Worm (Caenorhabditis elegans) whole organism, late embryonic: ENCODE data around the gene nhr-178.

Experiments
- C08G9.2 ChIP-seq: sonication (generic microtip); optimal IDR thresholded peaks from 2 replicates; lab custom pipeline; 2016; ENCODE audit warnings: mild to moderate bottlenecking, missing genetic modification characterization, moderate library complexity, missing compliant biosample characterization
- F13H6.1 ChIP-seq: sonication (generic microtip); optimal IDR thresholded peaks from 2 replicates; lab custom pipeline; 2016; ENCODE audit warnings: missing genetic modification characterization, missing compliant biosample characterization
- T23F11.4 ChIP-seq: fragments of 200-800 bp; sonication (Bioruptor generic); optimal IDR thresholded peaks from 2 replicates; lab custom pipeline; 2018; ENCODE audit warnings: mild to moderate bottlenecking, missing genetic modification characterization, missing compliant biosample characterization
- Y22D7AL.16 ChIP-seq: sonication (generic microtip); optimal IDR thresholded peaks from 2 replicates; lab custom pipeline; 2016; ENCODE audit warnings: missing genetic modification characterization, missing compliant biosample characterization
- ahr-1 ChIP-seq: sonication (generic microtip); optimal IDR thresholded peaks from 2 replicates; lab custom pipeline; 2016; ENCODE audit warnings: missing genetic modification characterization, missing compliant biosample characterization
- ama-1 ChIP-seq: fragments of 150-350 bp; optimal IDR thresholded peaks from 2 replicates; lab custom pipeline; 2014
- ceh-14 ChIP-seq: sonication (generic microtip); optimal IDR thresholded peaks from 2 replicates; lab custom pipeline; 2016; ENCODE audit warnings: missing genotype, missing genetic modification characterization, missing compliant biosample characterization
- ceh-18 ChIP-seq: sonication (generic microtip); optimal IDR thresholded peaks from 2 replicates; lab custom pipeline; 2016; ENCODE audit warnings: missing genetic modification characterization, missing compliant biosample characterization
- ceh-2 ChIP-seq: sonication (generic microtip); optimal IDR thresholded peaks from 2 replicates; lab custom pipeline; 2016; ENCODE audit warnings: missing genotype, missing genetic modification characterization, missing compliant biosample characterization
- ceh-22 ChIP-seq: sonication (generic microtip); optimal IDR thresholded peaks from 2 replicates; lab custom pipeline; 2017; ENCODE audit warnings: missing biosample characterization, missing genetic modification characterization
- ceh-30 ChIP-seq: fragments of 150-350 bp; optimal IDR thresholded peaks from 2 replicates; lab custom pipeline; 2014; ENCODE audit warnings: missing biosample characterization, missing genetic modification characterization
- ceh-31 ChIP-seq: sonication (generic microtip); optimal IDR thresholded peaks from 2 replicates; lab custom pipeline; 2016; ENCODE audit warnings: missing genetic modification characterization, missing compliant biosample characterization
- ceh-34 ChIP-seq: sonication (generic microtip); optimal IDR thresholded peaks from 2 replicates; lab custom pipeline; 2016; ENCODE audit warnings: mild to moderate bottlenecking, missing genetic modification characterization, missing compliant biosample characterization
- ceh-45 ChIP-seq: fragments of 200-800 bp; sonication (Bioruptor generic); IDR thresholded peaks from 2 replicates; pipeline ENCODE4 v1.3.6; 2022; ENCODE audit warnings: missing genetic modification reagents, missing genetic modification characterization, missing compliant biosample characterization
- ceh-6 ChIP-seq: fragments of 200-800 bp; sonication (Bioruptor generic); optimal IDR thresholded peaks from 2 replicates; lab custom pipeline; 2018; ENCODE audit warnings: mild to moderate bottlenecking, missing genetic modification characterization, missing compliant biosample characterization
- dmd-4 ChIP-seq: sonication (generic microtip); optimal IDR thresholded peaks from 2 replicates; lab custom pipeline; 2016; ENCODE audit warnings: borderline replicate concordance, missing genetic modification characterization, missing compliant biosample characterization
- dve-1 ChIP-seq: sonication (generic microtip); optimal IDR thresholded peaks from 2 replicates; lab custom pipeline; 2017; ENCODE audit warnings: antibody characterized with exemption, mild to moderate bottlenecking, missing genetic modification characterization, missing compliant biosample characterization
- elt-2 ChIP-seq: sonication (generic microtip); optimal IDR thresholded peaks from 2 replicates; lab custom pipeline; 2016; ENCODE audit warnings: missing genetic modification reagents, missing genetic modification characterization, missing compliant biosample characterization
- elt-4 ChIP-seq: sonication (generic microtip); optimal IDR thresholded peaks from 2 replicates; lab custom pipeline; 2016; ENCODE audit warnings: missing genetic modification characterization, missing compliant biosample characterization
- eyg-1 ChIP-seq: sonication (generic microtip); optimal IDR thresholded peaks from 2 replicates; lab custom pipeline; 2016; ENCODE audit warnings: missing genotype, missing genetic modification characterization, missing compliant biosample characterization
- fax-1 ChIP-seq: sonication (generic microtip); optimal IDR thresholded peaks from 2 replicates; lab custom pipeline; 2016; ENCODE audit warnings: missing genotype, missing genetic modification characterization, missing compliant biosample characterization
- fkh-10 ChIP-seq: fragments of 150-350 bp; optimal IDR thresholded peaks from 2 replicates; lab custom pipeline; 2014; ENCODE audit warnings: missing biosample characterization, missing genetic modification reagents, missing genetic modification characterization
- fkh-6 ChIP-seq: sonication (generic microtip); optimal IDR thresholded peaks from 2 replicates; lab custom pipeline; 2016; ENCODE audit warnings: missing genetic modification characterization, missing compliant biosample characterization
- hlh-13 ChIP-seq: fragments of 200-800 bp; sonication (Bioruptor generic); optimal IDR thresholded peaks from 2 replicates; lab custom pipeline; 2018; ENCODE audit warnings: mild to moderate bottlenecking, missing genetic modification characterization, missing compliant biosample characterization
- hlh-30 ChIP-seq: sonication (generic microtip); optimal IDR thresholded peaks from 2 replicates; lab custom pipeline; 2017; ENCODE audit warnings: antibody characterized with exemption, missing genetic modification characterization, missing compliant biosample characterization; ENCODE audit not compliant: insufficient read depth
- hlh-6 ChIP-seq: sonication (generic microtip); optimal IDR thresholded peaks from 2 replicates; lab custom pipeline; 2016; ENCODE audit warnings: missing genotype, missing genetic modification characterization, missing compliant biosample characterization
- lin-11 ChIP-seq: fragments of 200-800 bp; sonication (Bioruptor generic); optimal IDR thresholded peaks from 2 replicates; lab custom pipeline; 2018; ENCODE audit warnings: mild to moderate bottlenecking, missing genetic modification characterization, missing compliant biosample characterization
- mec-3 ChIP-seq: sonication (generic microtip); optimal IDR thresholded peaks from 2 replicates; lab custom pipeline; 2016; ENCODE audit warnings: borderline replicate concordance, missing genetic modification characterization, missing compliant biosample characterization
- nfya-1 ChIP-seq: sonication (generic microtip); optimal IDR thresholded peaks from 2 replicates; lab custom pipeline; 2017; ENCODE audit warnings: missing genetic modification characterization, mild to moderate bottlenecking, missing compliant biosample characterization, antibody characterized with exemption, moderate library complexity
- nhr-232 ChIP-seq: sonication (generic microtip); optimal IDR thresholded peaks from 2 replicates; lab custom pipeline; 2016; ENCODE audit warnings: missing genetic modification characterization, missing compliant biosample characterization
- npax-4 ChIP-seq: sonication (generic microtip); optimal IDR thresholded peaks from 2 replicates; lab custom pipeline; 2016; ENCODE audit warnings: missing genetic modification characterization, missing compliant biosample characterization
- odd-2 ChIP-seq: sonication (generic microtip); optimal IDR thresholded peaks from 2 replicates; lab custom pipeline; 2017; ENCODE audit warnings: antibody characterized with exemption, mild to moderate bottlenecking, missing genetic modification characterization, missing compliant biosample characterization
- pat-9 ChIP-seq: fragments of 200-800 bp; sonication (Bioruptor generic); optimal IDR thresholded peaks from 2 replicates; lab custom pipeline; 2018; ENCODE audit warnings: mild to moderate bottlenecking, missing genetic modification characterization, moderate library complexity, missing compliant biosample characterization
- pax-1 ChIP-seq: fragments of 150-350 bp; optimal IDR thresholded peaks from 2 replicates; lab custom pipeline; 2014; ENCODE audit warnings: missing biosample characterization, missing genetic modification characterization
- pqm-1 ChIP-seq: sonication (generic microtip); optimal IDR thresholded peaks from 2 replicates; lab custom pipeline; 2016; ENCODE audit warnings: missing genetic modification characterization, missing compliant biosample characterization
- ref-2 ChIP-seq: sonication (generic microtip); optimal IDR thresholded peaks from 2 replicates; lab custom pipeline; 2016; ENCODE audit warnings: missing genetic modification characterization, missing compliant biosample characterization
- rnt-1 ChIP-seq: sonication (generic microtip); optimal IDR thresholded peaks from 2 replicates; lab custom pipeline; 2016; ENCODE audit warnings: missing genetic modification characterization, missing compliant biosample characterization
- sdc-2 ChIP-seq: sonication (generic microtip); optimal IDR thresholded peaks from 2 replicates; lab custom pipeline; 2016; ENCODE audit warnings: missing genotype, missing genetic modification characterization, missing compliant biosample characterization
- sox-2 ChIP-seq: fragments of 200-800 bp; sonication (Bioruptor generic); IDR thresholded peaks from 2 replicates; pipeline ENCODE4 v1.3.6; 2022; ENCODE audit warnings: missing genetic modification reagents, missing genetic modification characterization, missing compliant biosample characterization
- tbx-7 ChIP-seq: sonication (generic microtip); optimal IDR thresholded peaks from 2 replicates; lab custom pipeline; 2016; ENCODE audit warnings: missing genotype, missing genetic modification characterization, missing compliant biosample characterization
- unc-86 ChIP-seq: sonication (generic microtip); optimal IDR thresholded peaks from 2 replicates; lab custom pipeline; 2016; ENCODE audit warnings: missing genetic modification characterization, missing compliant biosample characterization
- zip-5 ChIP-seq: sonication (generic microtip); optimal IDR thresholded peaks from 2 replicates; lab custom pipeline; 2016; ENCODE audit warnings: missing genetic modification characterization, missing compliant biosample characterization
- ztf-16 ChIP-seq: sonication (generic microtip); optimal IDR thresholded peaks from 2 replicates; lab custom pipeline; 2017; ENCODE audit warnings: missing genetic modification characterization, missing compliant biosample characterization

Gene nhr-178

ce11 chrV:1618760-1619159, 11.0 kb upstream of the nhr-178 start, which contains the start of gene nhr-179:
Gene nhr-179 (minus strand): TSS chrV:1618860.
- TF ChIP-seq sdc-2 (no peak), npax-4 (tag; lab: Kevin White, UChicago) (no peak), ceh-6 (GFP tag; lab: Kevin White, UChicago) (no peak), eyg-1 (tag; lab: Kevin White, UChicago) (no peak), C08G9.2 (tag; lab: Kevin White, UChicago) (no peak), F13H6.1 (tag; lab: Kevin White, UChicago) (no peak), ref-2 (tag; lab: Kevin White, UChicago) (no peak), fax-1 (tag; lab: Kevin White, UChicago) (no peak), T23F11.4 (GFP tag; lab: Kevin White, UChicago) (no peak), tbx-7 (tag; lab: Kevin White, UChicago) (no peak), hlh-30 (no peak), ceh-30 (tag; lab: Kevin White, UChicago) (no peak), pqm-1 (tag; lab: Kevin White, UChicago) (no peak), odd-2 (tag; lab: Kevin White, UChicago) (no peak), hlh-6 (no peak), rnt-1 (tag; lab: Kevin White, UChicago) (no peak)

ce11 chrV:1614726-1615125, 7.0 kb upstream of the nhr-178 start, which contains the start of gene srbc-41:
Gene srbc-41 (minus strand): TSS chrV:1614826.
- TF ChIP-seq ceh-6 (GFP tag; lab: Kevin White, UChicago) (no peak), elt-4 (tag; lab: Kevin White, UChicago) (no peak), fkh-10 (GFP tag; lab: Kevin White, UChicago) (no peak), ceh-22 (no peak)

- no peak for TF ChIP-seq Y22D7AL.16
- no peak for TF ChIP-seq lin-11
- TF ChIP-seq mec-3 (tag; lab: Kevin White, UChicago), result no peak
- no peak for TF ChIP-seq pqm-1 (tag; lab: Kevin White, UChicago)
- TF ChIP-seq ceh-18 (tag; lab: Kevin White, UChicago), result no peak
- TF ChIP-seq nhr-232, result no peak
- no peak for TF ChIP-seq nfya-1 (tag; lab: Kevin White, UChicago)
- TF ChIP-seq ceh-31, result no peak
- no peak for TF ChIP-seq pat-9 (tag; lab: Kevin White, UChicago)
- no peak for TF ChIP-seq hlh-6
- no peak for TF ChIP-seq pax-1 (tag; lab: Kevin White, UChicago)
- no peak for TF ChIP-seq rnt-1 (tag; lab: Kevin White, UChicago)
- no peak for TF ChIP-seq ceh-34 (tag; lab: Kevin White, UChicago)
- TF ChIP-seq hlh-13 (GFP tag; lab: Kevin White, UChicago), result no peak
- no peak for TF ChIP-seq ceh-6 (GFP tag; lab: Kevin White, UChicago)
- TF ChIP-seq ama-1 (lab: Kevin White, UChicago), result no peak
- TF ChIP-seq ceh-45 (GFP tag; lab: Robert Waterston, UW), result no peak
Observed at ce11 chrV:1611570-1611969, 3.8 kb upstream of the nhr-178 start.

- TF ChIP-seq zip-5 (tag; lab: Kevin White, UChicago) (no peak), Y22D7AL.16 (no peak), fkh-6 (no peak), hlh-6 (no peak), ceh-14 (tag; lab: Kevin White, UChicago) (no peak), ahr-1 (tag; lab: Kevin White, UChicago) (no peak), unc-86 (no peak), elt-2 (tag; lab: Kevin White, UChicago) (no peak), ceh-2 (tag; lab: Kevin White, UChicago) (no peak), rnt-1 (tag; lab: Kevin White, UChicago) (no peak), sdc-2 (no peak), ztf-16 (no peak), hlh-30 (no peak), dmd-4 (tag; lab: Kevin White, UChicago) (no peak), nfya-1 (tag; lab: Kevin White, UChicago) (no peak), sox-2 (no peak), pat-9 (tag; lab: Kevin White, UChicago) (no peak), eyg-1 (tag; lab: Kevin White, UChicago) (no peak), dve-1 (tag; lab: Kevin White, UChicago) (no peak)
Observed at ce11 chrV:1610097-1610496, 2.3 kb upstream of the nhr-178 start, which contains the start of gene nhr-177. Gene nhr-177 (plus strand): TSS chrV:1610263.
